Fruit fly (Drosophila melanogaster): ENCODE results near the gene Cpr65Ay.

The Cpr65Ay gene

dm6 chr3L:6158530-6158929, at the start of gene Cpr65Ay:
TSS of gene Cpr65Ay (minus strand) at chr3L:6158630.
- no peak for TF ChIP-seq CTCF (optimal IDR thresholded peaks at IDR 0.05)
- no peak for TF ChIP-seq CG8478 (optimal IDR thresholded peaks at IDR 0.05)

dm6 chr3L:6200173-6200572, 41.7 kb upstream of the Cpr65Ay start, which contains the start of gene CG8219:
TSS of gene CG8219 (plus strand) at chr3L:6200473.
- TF ChIP-seq CTCF (optimal IDR thresholded peaks at IDR 0.05), result no peak
- no peak for TF ChIP-seq CG8478 (optimal IDR thresholded peaks at IDR 0.05)

dm6 chr3L:6193556-6194114, 35.2 kb upstream of the Cpr65Ay start:
- TF ChIP-seq CG8478 (optimal IDR thresholded peaks at IDR 0.05) (no peak), CTCF (optimal IDR thresholded peaks at IDR 0.05) (no peak)

- peak in 1 of 2 experiments; percentile 4 for TF ChIP-seq CTCF (optimal IDR thresholded peaks at IDR 0.05)
- TF ChIP-seq CG8478 (optimal IDR thresholded peaks at IDR 0.05), result no peak
These were observed 34.6 kb upstream of the Cpr65Ay start, which contains the start of the genes Sf3b6 and Tnpo for dm6 chr3L:6192822-6193555. TSS of gene Sf3b6 (minus strand) at chr3L:6193179. TSS of gene Tnpo (plus strand) at chr3L:6193480.

dm6 chr3L:6188995-6189927, 30.8 kb upstream of the Cpr65Ay start, which contains the start of the genes D19A and CG7386:
TSS of gene D19A (minus strand) at chr3L:6189123.
TSS of gene CG7386 (plus strand) at chr3L:6189745.
- TF ChIP-seq CTCF (optimal IDR thresholded peaks at IDR 0.05) (no peak), CG8478 (optimal IDR thresholded peaks at IDR 0.05) (no peak)

dm6 chr3L:6184884-6185438, 26.5 kb upstream of the Cpr65Ay start, which contains the start of the genes D19B and CG43293:
TSS of gene D19B (minus strand) at chr3L:6184920.
TSS of gene CG43293 (plus strand) at chr3L:6185189.
- peak; percentile 30 to 53 for TF ChIP-seq CTCF (optimal IDR thresholded peaks at IDR 0.05)
- TF ChIP-seq CG8478 (optimal IDR thresholded peaks at IDR 0.05), result no peak

- no peak for TF ChIP-seq CG8478 (optimal IDR thresholded peaks at IDR 0.05)
These were observed 23.3 kb upstream of the Cpr65Ay start, which contains the start of gene CG10274 for dm6 chr3L:6181776-6182175. TSS of gene CG10274 (minus strand) at chr3L:6181829.

- TF ChIP-seq CG8478 (optimal IDR thresholded peaks at IDR 0.05), result no peak
- TF ChIP-seq CTCF (optimal IDR thresholded peaks at IDR 0.05), result no peak
These were observed 15.4 kb upstream of the Cpr65Ay start, which contains the start of the genes fmt and CG7376 for dm6 chr3L:6173826-6174255. TSS of gene fmt (minus strand) at chr3L:6173880. TSS of gene CG7376 (plus strand) at chr3L:6174248.

dm6 chr3L:6162483-6163128, 4.2 kb upstream of the Cpr65Ay start, which contains the start of gene Prdm13:
TSS of gene Prdm13 (plus strand) at chr3L:6163127.
- TF ChIP-seq CTCF (optimal IDR thresholded peaks at IDR 0.05), result no peak
- no peak for TF ChIP-seq CG8478 (optimal IDR thresholded peaks at IDR 0.05)

dm6 chr3L:6161997-6162396, 3.6 kb upstream of the Cpr65Ay start:
- TF ChIP-seq CTCF (optimal IDR thresholded peaks at IDR 0.05) (no peak), CG8478 (optimal IDR thresholded peaks at IDR 0.05) (no peak)

- TF ChIP-seq CTCF (optimal IDR thresholded peaks at IDR 0.05) (no peak), CG8478 (optimal IDR thresholded peaks at IDR 0.05) (no peak)
These were observed 2.1 kb upstream of the Cpr65Ay start, which contains the start of gene Cpr65Az for dm6 chr3L:6160514-6160913. TSS of gene Cpr65Az (plus strand) at chr3L:6160814.

dm6 chr3L:6159863-6160262, 1.4 kb upstream of the Cpr65Ay start:
- TF ChIP-seq CG8478 (optimal IDR thresholded peaks at IDR 0.05) (no peak), CTCF (optimal IDR thresholded peaks at IDR 0.05) (no peak)

- TF ChIP-seq CG8478 (optimal IDR thresholded peaks at IDR 0.05) (no peak), CTCF (optimal IDR thresholded peaks at IDR 0.05) (no peak)
These were observed 950 bp downstream of the Cpr65Ay start, which contains the start of gene CG13297 for dm6 chr3L:6157327-6158032. TSS of gene CG13297 (minus strand) at chr3L:6157377.
